Worm (Caenorhabditis elegans): ENCODE data around the gene D1079.1.

ce11 chrX:4402854-4403253 lies at the start of gene D1079.1:
- no peak for TF ChIP-seq sox-4 (tag; optimal IDR thresholded peaks at IDR 0.05)
- no peak for TF ChIP-seq F13H6.1 (tag; optimal IDR thresholded peaks at IDR 0.05)
- no peak for TF ChIP-seq ceh-2 (tag; optimal IDR thresholded peaks at IDR 0.05)
- TF ChIP-seq gmeb-2 (tag; optimal IDR thresholded peaks at IDR 0.05) = no peak
- no peak for TF ChIP-seq hlh-6 (tag; optimal IDR thresholded peaks at IDR 0.05)
- no peak for TF ChIP-seq zip-5 (tag; optimal IDR thresholded peaks at IDR 0.05)
- TF ChIP-seq ceh-24 (tag; optimal IDR thresholded peaks at IDR 0.05) = no peak
- TF ChIP-seq che-1 (tag; optimal IDR thresholded peaks at IDR 0.05) = no peak
- no peak for TF ChIP-seq ttx-3 (tag; optimal IDR thresholded peaks at IDR 0.05)
- no peak for TF ChIP-seq lin-11 (tag; optimal IDR thresholded peaks at IDR 0.05)
- TF ChIP-seq pqm-1 (tag; optimal IDR thresholded peaks at IDR 0.05) = no peak
- no peak for TF ChIP-seq ceh-6 (GFP tag; optimal IDR thresholded peaks at IDR 0.05)

All from whole organism, late embryonic.